Worm (Caenorhabditis elegans) whole organism, young adult: ENCODE measurements around the gene lgmn-1.

ENCODE experiments used
- F49E8.2 ChIP-seq: sonication (generic microtip); optimal IDR thresholded peaks from 3 replicates; lab custom pipeline; 2017; ENCODE audit warnings: missing genetic modification characterization, mild to moderate bottlenecking, missing compliant biosample characterization, antibody characterized with exemption, moderate library complexity; ENCODE audit not compliant: insufficient read depth
- snpc-1.1 ChIP-seq: sonication (generic microtip); optimal IDR thresholded peaks from 2 replicates; lab custom pipeline; 2017; ENCODE audit warnings: missing genetic modification characterization, mild to moderate bottlenecking, missing compliant biosample characterization, antibody characterized with exemption, moderate library complexity, missing genotype, missing genetic modification reagents; ENCODE audit not compliant: insufficient read depth

DNA sequence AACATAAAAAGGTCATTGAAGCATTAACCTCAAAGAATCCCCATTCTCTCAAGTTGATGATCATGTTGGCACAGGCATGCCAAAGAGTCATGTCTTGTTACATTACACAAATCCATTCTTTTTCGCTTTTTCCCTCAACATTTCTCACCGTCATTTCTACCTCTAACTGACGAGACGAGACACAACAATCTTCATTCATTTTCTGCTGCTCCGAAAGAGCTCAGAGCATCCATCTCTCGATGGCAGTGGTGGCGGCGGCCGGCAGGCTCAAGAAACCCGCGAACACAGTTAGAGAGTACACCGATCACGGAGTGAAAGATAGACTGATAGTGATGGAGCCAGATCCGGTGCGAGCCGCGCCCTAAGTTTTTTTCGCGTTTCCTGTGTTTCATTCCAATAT is 35.7 kb upstream of the lgmn-1 start:
- no peak for TF ChIP-seq F49E8.2
- TF ChIP-seq snpc-1.1 (tag; lab: Kevin White, UChicago) = no peak
